Fruit fly (Drosophila melanogaster) whole organism, pupa: Measurements from ENCODE around the gene ppk17.
A peak's percentile ranks its signal among the peaks of the same experiment; 100 is the strongest.

Source experiments
- CG10348 ChIP-seq: fragments of 200-800 bp; sonication (Bioruptor generic); IDR thresholded peaks from 2 replicates; pipeline ENCODE4 v1.3.6; 2022; ENCODE audit warnings: missing biosample characterization, missing genetic modification characterization
- CG12605 ChIP-seq: fragments of 200-800 bp; sonication (Bioruptor generic); IDR thresholded peaks from 2 replicates; pipeline ENCODE4 v1.3.6; 2022; ENCODE audit warnings: missing biosample characterization, missing genetic modification characterization
- CG13204 ChIP-seq: fragments of 200-800 bp; sonication (Bioruptor generic); optimal IDR thresholded peaks from 2 replicates; lab custom pipeline; 2018; ENCODE audit warnings: missing biosample characterization, mild to moderate bottlenecking, missing genetic modification characterization, moderate library complexity
- CG14655 ChIP-seq: fragments of 200-800 bp; sonication (Bioruptor generic); optimal IDR thresholded peaks from 3 replicates; lab custom pipeline; 2017; ENCODE audit warnings: mild to moderate bottlenecking, missing biosample characterization, missing genetic modification reagents, missing genetic modification characterization
- CG15710 ChIP-seq: fragments of 200-800 bp; sonication (Bioruptor generic); optimal IDR thresholded peaks from 2 replicates; lab custom pipeline; 2018; ENCODE audit warnings: missing biosample characterization, mild to moderate bottlenecking, missing genetic modification characterization, moderate library complexity
- CG17806 ChIP-seq: fragments of 200-800 bp; sonication (Bioruptor generic); optimal IDR thresholded peaks from 2 replicates; lab custom pipeline; 2018; ENCODE audit warnings: missing biosample characterization, mild to moderate bottlenecking, missing genetic modification characterization, moderate library complexity
- CG32121 ChIP-seq: fragments of 200-800 bp; sonication (Bioruptor generic); IDR thresholded peaks from 2 replicates; pipeline ENCODE4 v1.3.6; 2022; ENCODE audit warnings: missing biosample characterization, missing genetic modification characterization
- CG34367 ChIP-seq: fragments of 200-800 bp; sonication (Bioruptor generic); optimal IDR thresholded peaks from 2 replicates; lab custom pipeline; 2018; ENCODE audit warnings: missing biosample characterization, mild to moderate bottlenecking, missing genetic modification characterization
- CG4496 ChIP-seq: fragments of 200-800 bp; sonication (Bioruptor generic); IDR thresholded peaks from 3 replicates; pipeline ENCODE4 v1.3.6; 2022; ENCODE audit warnings: missing biosample characterization, missing genetic modification characterization
- CG8159 ChIP-seq: fragments of 200-800 bp; sonication (Bioruptor generic); optimal IDR thresholded peaks from 3 replicates; lab custom pipeline; 2018; ENCODE audit warnings: missing biosample characterization, mild to moderate bottlenecking, missing genetic modification characterization, moderate library complexity
- CG8301 ChIP-seq: fragments of 200-800 bp; sonication (Bioruptor generic); optimal IDR thresholded peaks from 2 replicates; lab custom pipeline; 2018; ENCODE audit warnings: missing biosample characterization, mild to moderate bottlenecking, missing genetic modification characterization
- CG9948 ChIP-seq: fragments of 200-800 bp; sonication (Bioruptor generic); optimal IDR thresholded peaks from 2 replicates; lab custom pipeline; 2018; ENCODE audit warnings: missing biosample characterization, mild to moderate bottlenecking, missing genetic modification characterization, moderate library complexity
- D1 ChIP-seq: fragments of 200-800 bp; sonication (Bioruptor generic); optimal IDR thresholded peaks from 2 replicates; lab custom pipeline; 2018; ENCODE audit warnings: missing biosample characterization, mild to moderate bottlenecking, missing genetic modification characterization, moderate library complexity
- EcR ChIP-seq: fragments of 200-800 bp; sonication (Bioruptor generic); optimal IDR thresholded peaks from 3 replicates; lab custom pipeline; 2019; ENCODE audit warnings: missing biosample characterization, missing genetic modification characterization, mild to moderate bottlenecking, moderate library complexity, missing genetic modification reagents
- Ets98B ChIP-seq: fragments of 200-800 bp; sonication (Bioruptor generic); IDR thresholded peaks from 2 replicates; pipeline ENCODE4 v1.3.6; 2022; ENCODE audit warnings: missing biosample characterization, missing genetic modification characterization
- Pif1A ChIP-seq: fragments of 200-800 bp; sonication (Bioruptor generic); optimal IDR thresholded peaks from 3 replicates; lab custom pipeline; 2016; ENCODE audit warnings: missing biosample characterization, missing genetic modification characterization
- Pif1B ChIP-seq: fragments of 200-800 bp; sonication (Bioruptor generic); optimal IDR thresholded peaks from 3 replicates; lab custom pipeline; 2016; ENCODE audit warnings: missing biosample characterization, missing genetic modification characterization
- Snoo ChIP-seq: fragments of 200-800 bp; sonication (Bioruptor generic); optimal IDR thresholded peaks from 3 replicates; lab custom pipeline; 2017; ENCODE audit warnings: missing biosample characterization, mild to moderate bottlenecking, missing genetic modification characterization, inconsistent platforms
- fd96Ca ChIP-seq: fragments of 200-800 bp; sonication (Bioruptor generic); IDR thresholded peaks from 3 replicates; pipeline ENCODE4 v1.3.6; 2022; ENCODE audit warnings: missing biosample characterization, missing genetic modification characterization
- gl ChIP-seq: fragments of 200-800 bp; sonication (Bioruptor generic); optimal IDR thresholded peaks from 2 replicates; lab custom pipeline; 2018; ENCODE audit warnings: missing biosample characterization, mild to moderate bottlenecking, missing genetic modification characterization
- rn ChIP-seq: fragments of 200-800 bp; sonication (Bioruptor generic); IDR thresholded peaks from 2 replicates; pipeline ENCODE4 v1.3.6; 2022; ENCODE audit warnings: missing biosample characterization, missing genetic modification characterization

Gene ppk17

DNA sequence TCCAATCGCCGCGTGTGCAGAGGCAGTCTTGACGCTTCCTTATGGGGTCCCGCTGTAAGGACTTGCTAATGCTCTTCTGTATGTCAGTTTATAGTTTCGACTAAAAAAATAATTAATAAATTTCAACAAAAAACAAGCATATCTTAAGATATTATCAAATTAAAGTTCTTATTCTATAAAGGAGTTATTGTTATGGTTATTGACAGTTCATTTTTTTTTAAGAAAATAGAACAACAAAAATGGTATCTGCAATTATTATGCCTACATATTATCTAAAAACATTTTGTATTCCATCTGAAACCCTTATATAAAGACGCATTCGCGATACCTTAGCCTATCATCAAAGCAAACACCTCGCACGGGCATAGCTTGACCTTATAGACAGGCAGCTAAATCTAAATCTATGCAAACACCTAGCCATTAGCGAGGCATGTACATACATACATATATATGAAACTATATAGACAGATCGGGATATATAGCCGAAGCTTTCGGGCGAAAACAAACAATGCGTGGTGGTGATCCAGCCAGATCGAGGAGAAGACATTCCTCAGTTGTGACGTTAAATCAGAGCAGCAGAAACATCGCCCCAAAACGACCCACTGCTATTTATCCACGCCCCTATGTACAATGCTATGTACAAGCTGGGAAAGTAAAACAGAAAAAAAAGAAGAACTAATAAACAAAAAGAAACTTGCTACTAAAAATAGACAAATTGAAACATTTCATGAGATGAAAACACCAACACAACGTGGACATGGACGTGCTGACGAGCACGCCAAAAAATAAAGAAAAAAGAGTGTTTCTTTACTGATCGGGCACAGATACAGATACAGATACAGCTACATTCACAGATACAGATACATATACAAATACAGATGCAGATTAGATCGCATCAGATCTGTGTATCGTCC lies at the start of gene ppk17:
Gene ppk17, minus strand, starts transcription at position 51 of the 914 bp plus-strand sequence.
- TF ChIP-seq CG17806 (tag; lab: Kevin White, UChicago): no peak
- peak; percentile 25; the same call in 1 of the 2 replicates for TF ChIP-seq CG12605 (GFP tag; lab: Robert Waterston, UW)
- TF ChIP-seq D1: no peak
- peak; percentile 22 for TF ChIP-seq CG8301 (tag; lab: Kevin White, UChicago)
- no peak for TF ChIP-seq Snoo
- TF ChIP-seq CG32121 (GFP tag; lab: Robert Waterston, UW): peak; percentile 69
- TF ChIP-seq EcR (GFP tag; lab: Kevin White, UChicago): no peak
- peak; percentile 52 for TF ChIP-seq CG14655 (GFP tag; lab: Kevin White, UChicago)
- no peak for TF ChIP-seq CG10348 (GFP tag; lab: Robert Waterston, UW)
- TF ChIP-seq fd96Ca: no peak
- no peak for TF ChIP-seq CG9948 (tag; lab: Kevin White, UChicago)
- TF ChIP-seq CG8159: no peak
- TF ChIP-seq rn (GFP tag; lab: Robert Waterston, UW): no peak
- no peak for TF ChIP-seq CG13204 (GFP tag; lab: Kevin White, UChicago)
- peak; percentile 55; the same call in 1 of the 2 replicates for TF ChIP-seq Ets98B (GFP tag; lab: Robert Waterston, UW)
- TF ChIP-seq CG15710: no peak
- no peak for TF ChIP-seq CG34367 (tag; lab: Kevin White, UChicago)
- TF ChIP-seq Pif1A (GFP tag; lab: Kevin White, UChicago): no peak
- TF ChIP-seq Pif1B (GFP tag; lab: Kevin White, UChicago): no peak
- no peak for TF ChIP-seq gl
- TF ChIP-seq CG4496 (GFP tag; lab: Robert Waterston, UW): peak; percentile 50; the same call in 1 of the 3 replicates
- TF ChIP-seq, all 21 proteins: peak for 6

DNA sequence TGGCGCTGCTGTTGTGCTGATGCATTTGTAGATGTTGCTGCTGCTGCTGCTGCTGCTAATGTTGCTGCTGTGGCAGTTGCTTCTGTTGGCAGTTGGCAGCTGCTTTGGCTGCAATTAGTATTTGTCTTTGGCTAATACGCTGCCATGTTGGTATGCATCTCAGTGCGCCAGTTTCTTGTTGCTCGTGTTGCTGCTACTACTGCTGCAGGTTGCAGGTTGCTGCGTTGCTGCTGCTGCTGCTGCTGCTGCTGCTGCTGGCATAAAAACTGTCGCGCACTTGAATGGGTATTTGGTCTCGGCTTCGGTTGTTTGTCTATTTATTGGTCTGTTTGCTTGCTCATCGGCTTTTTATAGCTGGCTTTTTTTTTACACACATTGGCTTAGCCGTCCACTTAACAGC lies 48.4 kb upstream of the ppk17 start:
- no peak for TF ChIP-seq Pif1A (GFP tag; lab: Kevin White, UChicago)
- TF ChIP-seq CG34367 (tag; lab: Kevin White, UChicago): no peak
- no peak for TF ChIP-seq EcR (GFP tag; lab: Kevin White, UChicago)
- TF ChIP-seq Ets98B (GFP tag; lab: Robert Waterston, UW): no peak
- TF ChIP-seq CG12605 (GFP tag; lab: Robert Waterston, UW): no peak
- no peak for TF ChIP-seq Snoo
- no peak for TF ChIP-seq CG15710
- no peak for TF ChIP-seq CG14655 (GFP tag; lab: Kevin White, UChicago)
- TF ChIP-seq Pif1B (GFP tag; lab: Kevin White, UChicago): no peak

DNA sequence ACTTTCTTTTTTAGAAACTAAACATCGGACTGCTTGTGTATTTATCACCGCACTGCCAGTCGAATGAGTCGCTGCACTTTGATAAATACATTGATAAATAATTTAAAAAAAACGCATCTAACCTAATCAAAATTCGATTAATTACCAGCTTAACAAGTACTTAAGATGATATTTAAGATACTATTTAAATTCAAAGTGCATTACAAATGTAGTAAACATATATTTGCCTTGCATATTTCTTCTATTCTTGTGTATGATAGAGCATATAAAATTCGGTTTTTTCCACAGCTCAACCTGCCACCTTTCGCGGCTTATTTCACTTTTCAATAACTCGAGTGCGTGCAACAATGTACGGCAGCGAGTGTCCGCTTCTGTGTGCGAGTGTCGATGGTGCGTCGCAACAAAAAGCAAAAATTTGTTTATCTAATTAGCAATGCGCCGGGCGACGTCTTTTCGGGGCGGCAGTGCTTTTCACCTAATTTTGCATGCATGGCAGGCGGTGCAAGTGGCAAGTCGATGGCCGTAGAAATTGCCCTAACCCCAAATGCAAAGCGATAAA lies 44.1 kb upstream of the ppk17 start, which contains the start of gene CG13272:
Gene CG13272, plus strand, starts transcription at position 509 of the 559 bp plus-strand sequence.
- TF ChIP-seq CG8301 (tag; lab: Kevin White, UChicago): peak; percentile 36
- TF ChIP-seq D1: no peak
- no peak for TF ChIP-seq CG13204 (GFP tag; lab: Kevin White, UChicago)
- TF ChIP-seq CG10348 (GFP tag; lab: Robert Waterston, UW): no peak
- peak; percentile 46 for TF ChIP-seq CG14655 (GFP tag; lab: Kevin White, UChicago)
- TF ChIP-seq CG8159: no peak
- no peak for TF ChIP-seq fd96Ca

DNA sequence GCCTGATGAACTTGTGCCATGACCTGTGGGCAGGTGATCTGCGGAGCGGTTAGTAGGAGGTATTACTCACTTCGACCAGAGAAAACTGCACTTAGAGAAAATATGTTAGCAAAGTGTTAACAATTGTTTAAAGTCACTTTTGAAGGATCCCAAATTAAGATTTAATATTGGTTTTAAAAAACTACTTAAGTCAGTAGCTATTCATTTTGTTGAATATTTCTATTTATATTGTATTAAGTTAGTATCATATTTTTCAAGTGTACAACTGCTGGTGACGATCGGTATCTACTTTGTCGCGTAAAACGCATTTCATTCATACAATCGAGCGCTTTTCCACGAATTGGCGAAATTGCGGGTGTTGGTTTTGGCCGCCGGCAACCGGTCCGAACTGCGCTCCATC lies 43.3 kb upstream of the ppk17 start:
- TF ChIP-seq CG8159 (no peak), fd96Ca (no peak), Ets98B (GFP tag; lab: Robert Waterston, UW) (peak; percentile 34), CG4496 (GFP tag; lab: Robert Waterston, UW) (0 out of 3 replicates have a peak, but pooled peaks have one; percentile 48), D1 (no peak), CG17806 (tag; lab: Kevin White, UChicago) (no peak), rn (GFP tag; lab: Robert Waterston, UW) (no peak), CG12605 (GFP tag; lab: Robert Waterston, UW) (peak; percentile 21; the same call in 1 of the 2 replicates), CG15710 (no peak), Snoo (no peak), CG34367 (tag; lab: Kevin White, UChicago) (no peak), CG9948 (tag; lab: Kevin White, UChicago) (peak; percentile 4), CG10348 (GFP tag; lab: Robert Waterston, UW) (no peak), EcR (GFP tag; lab: Kevin White, UChicago) (no peak), CG13204 (GFP tag; lab: Kevin White, UChicago) (no peak), Pif1A (GFP tag; lab: Kevin White, UChicago) (peak; percentile 7), gl (no peak), CG8301 (tag; lab: Kevin White, UChicago) (peak; percentile 15), Pif1B (GFP tag; lab: Kevin White, UChicago) (no peak), CG32121 (GFP tag; lab: Robert Waterston, UW) (no peak; the same call in 1 of the 2 replicates), CG14655 (GFP tag; lab: Kevin White, UChicago) (no peak)

DNA sequence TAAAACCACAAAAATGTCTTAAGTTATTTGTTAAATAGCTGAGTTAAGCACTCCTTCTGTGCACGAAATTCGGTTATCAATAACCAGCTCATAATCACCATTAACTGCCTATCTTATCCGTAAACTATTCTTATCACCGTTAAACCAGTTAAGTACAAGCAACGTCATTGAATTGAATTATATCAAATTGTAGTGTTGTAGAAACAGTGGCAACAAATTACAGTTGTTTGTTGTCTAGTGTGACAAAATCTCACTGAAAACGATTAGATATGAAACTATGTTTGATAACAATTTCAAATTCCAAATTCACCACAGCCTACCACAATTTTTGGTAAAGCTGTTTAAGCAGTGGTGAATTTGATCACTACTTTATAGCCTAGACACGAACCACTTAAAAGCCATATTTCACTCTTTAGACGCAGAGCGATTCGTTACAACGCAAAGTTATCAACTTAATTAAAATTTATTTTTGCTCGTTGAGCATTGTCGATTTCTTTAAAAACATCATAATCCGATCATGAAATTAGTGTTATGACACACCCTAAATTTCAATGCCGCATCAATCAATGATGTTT lies 41.3 kb upstream of the ppk17 start:
- no peak for TF ChIP-seq CG15710
- no peak for TF ChIP-seq CG34367 (tag; lab: Kevin White, UChicago)
- TF ChIP-seq gl: no peak
- TF ChIP-seq CG10348 (GFP tag; lab: Robert Waterston, UW): no peak
- no peak for TF ChIP-seq EcR (GFP tag; lab: Kevin White, UChicago)
- no peak for TF ChIP-seq D1
- no peak for TF ChIP-seq fd96Ca
- no peak for TF ChIP-seq CG8301 (tag; lab: Kevin White, UChicago)
- TF ChIP-seq CG8159: no peak
